Worm (Caenorhabditis elegans) whole organism, midembryonic: ENCODE data around the gene F29B9.5.

ENCODE experiments used
- T22C8.4 ChIP-seq: fragments of 200-800 bp; sonication (Bioruptor generic); IDR thresholded peaks from 2 replicates; pipeline ENCODE4 v1.3.6; 2022; ENCODE audit warnings: missing genetic modification characterization, missing compliant biosample characterization
- cog-1 ChIP-seq: sonication (generic microtip); optimal IDR thresholded peaks from 2 replicates; lab custom pipeline; 2016; ENCODE audit warnings: missing genetic modification characterization, missing compliant biosample characterization
- flt-1 ChIP-seq: fragments of 200-800 bp; sonication (Bioruptor generic); IDR thresholded peaks from 2 replicates; pipeline ENCODE4 v1.3.6; 2022; ENCODE audit warnings: missing genetic modification characterization, missing compliant biosample characterization
- med-1 ChIP-seq: sonication (generic microtip); optimal IDR thresholded peaks from 2 replicates; lab custom pipeline; 2017; ENCODE audit warnings: missing genetic modification characterization, mild to moderate bottlenecking, missing compliant biosample characterization, antibody characterized with exemption, missing genetic modification reagents; ENCODE audit not compliant: insufficient read depth
- ref-1 ChIP-seq: fragments of 200-800 bp; sonication (Bioruptor generic); conservative IDR thresholded peaks from 2 replicates; pipeline ENCODE4 v1.3.6; 2022; ENCODE audit warnings: missing genetic modification reagents, missing genetic modification characterization, missing compliant biosample characterization
- ztf-23 ChIP-seq: fragments of 200-800 bp; sonication (Bioruptor generic); IDR thresholded peaks from 2 replicates; pipeline ENCODE4 v1.3.6; 2022; ENCODE audit warnings: missing genetic modification reagents, missing genetic modification characterization, missing compliant biosample characterization
- ztf-29 ChIP-seq: fragments of 200-800 bp; sonication (Bioruptor generic); IDR thresholded peaks from 2 replicates; pipeline ENCODE4 v1.3.6; 2022; ENCODE audit warnings: missing genetic modification reagents, missing genetic modification characterization, missing compliant biosample characterization

DNA sequence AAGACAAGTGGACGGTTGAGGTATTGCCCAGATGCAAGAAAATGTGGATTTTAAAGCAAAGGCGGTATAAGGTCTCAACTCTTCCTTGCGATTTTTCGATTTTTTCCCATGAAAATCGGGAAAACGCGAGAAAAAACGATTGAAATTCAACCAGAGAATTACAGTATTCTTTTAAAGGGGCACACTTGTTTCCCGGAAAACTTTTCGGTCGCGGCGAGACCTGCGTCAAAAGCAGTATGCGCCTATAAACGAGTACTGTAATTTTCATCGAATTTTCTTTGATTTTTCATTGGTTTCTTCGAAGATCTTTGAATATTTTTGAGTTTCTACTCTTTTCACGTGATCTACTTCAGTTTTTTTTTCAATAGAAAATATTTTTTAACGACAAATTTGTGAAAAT is 1.5 kb downstream of the F29B9.5 start:
- TF ChIP-seq flt-1 (GFP tag; lab: Robert Waterston, UW) (no peak), ref-1 (GFP tag; lab: Robert Waterston, UW) (no peak), med-1 (GFP tag; lab: Kevin White, UChicago) (no peak), cog-1 (no peak), ztf-23 (no peak), T22C8.4 (GFP tag; lab: Robert Waterston, UW) (no peak), ztf-29 (GFP tag; lab: Robert Waterston, UW) (no peak)
